Worm (Caenorhabditis elegans) whole organism, L3 larva: Measurements from ENCODE around the gene ncx-7.
"Not testable (repeated sequence)": the region's sequence is repeated elsewhere in the genome, so short reads cannot be mapped to it uniquely, and the experiment has no call there.

Experiments used
- ZK546.5 ChIP-seq: sonication (generic microtip); optimal IDR thresholded peaks from 2 replicates; lab custom pipeline; 2017; ENCODE audit warnings: missing biosample characterization, missing genetic modification characterization
- aly-2 ChIP-seq: fragments of 150-350 bp; optimal IDR thresholded peaks from 2 replicates; lab custom pipeline; 2014; ENCODE audit warnings: missing biosample characterization, missing genetic modification characterization
- ceh-28 ChIP-seq: fragments of 150-350 bp; optimal IDR thresholded peaks from 2 replicates; lab custom pipeline; 2014; ENCODE audit warnings: missing biosample characterization, missing genetic modification reagents, missing genetic modification characterization
- daf-12 ChIP-seq: fragments of 150-350 bp; optimal IDR thresholded peaks from 2 replicates; lab custom pipeline; 2014; ENCODE audit warnings: missing biosample characterization, missing genetic modification reagents, missing genetic modification characterization
- egl-27 ChIP-seq: sonication (generic microtip); optimal IDR thresholded peaks from 4 replicates; lab custom pipeline; 2017; ENCODE audit warnings: missing biosample characterization, missing genetic modification reagents, missing genetic modification characterization
- egl-5 ChIP-seq: fragments of 150-350 bp; optimal IDR thresholded peaks from 2 replicates; lab custom pipeline; 2017; ENCODE audit warnings: missing biosample characterization, missing genetic modification reagents, missing genetic modification characterization, inconsistent platforms
- elt-1 ChIP-seq: fragments of 150-350 bp; optimal IDR thresholded peaks from 2 replicates; lab custom pipeline; 2014; ENCODE audit warnings: missing biosample characterization, missing genetic modification characterization
- elt-2 ChIP-seq: sonication (generic microtip); optimal IDR thresholded peaks from 2 replicates; lab custom pipeline; 2016; ENCODE audit warnings: missing genetic modification reagents, mild to moderate bottlenecking, missing genetic modification characterization, missing compliant biosample characterization
- elt-3 ChIP-seq, 3 experiments: fragments of 150-350 bp in 1 of 3; sonication (generic microtip) in 2 of 3; optimal IDR thresholded peaks; 2 replicates in 2 of 3; 4 replicates in 1 of 3; lab custom pipeline; 2014 to 2017; ENCODE audit warnings: missing biosample characterization in 3 of 3, missing genetic modification characterization in 3 of 3
- eor-1 ChIP-seq, 2 experiments: fragments of 150-350 bp; optimal IDR thresholded peaks; 2 replicates each; lab custom pipeline; 2014 to 2018; ENCODE audit warnings: missing biosample characterization in 2 of 2, missing genetic modification characterization in 2 of 2
- fkh-10 ChIP-seq: sonication (generic microtip); optimal IDR thresholded peaks from 2 replicates; lab custom pipeline; 2017; ENCODE audit warnings: missing biosample characterization, missing genetic modification reagents, missing genetic modification characterization
- fkh-2 ChIP-seq: fragments of 150-350 bp; optimal IDR thresholded peaks from 2 replicates; lab custom pipeline; 2014; ENCODE audit warnings: missing biosample characterization, missing genetic modification reagents, missing genetic modification characterization
- fos-1 ChIP-seq: fragments of 150-350 bp; optimal IDR thresholded peaks from 2 replicates; lab custom pipeline; 2014; ENCODE audit warnings: missing biosample characterization, missing genetic modification characterization
- hmg-11 ChIP-seq: sonication (generic microtip); optimal IDR thresholded peaks from 2 replicates; lab custom pipeline; 2016; ENCODE audit warnings: missing genetic modification characterization, missing compliant biosample characterization
- jun-1 ChIP-seq: fragments of 150-350 bp; optimal IDR thresholded peaks from 2 replicates; lab custom pipeline; 2014; ENCODE audit warnings: missing biosample characterization, missing genetic modification reagents, missing genetic modification characterization
- lin-15B ChIP-seq: fragments of 150-350 bp; optimal IDR thresholded peaks from 2 replicates; lab custom pipeline; 2014; ENCODE audit warnings: missing biosample characterization, missing genetic modification characterization
- lin-39 ChIP-seq: fragments of 150-350 bp; optimal IDR thresholded peaks from 2 replicates; lab custom pipeline; 2018; ENCODE audit warnings: missing biosample characterization, missing genetic modification reagents, missing genetic modification characterization
- lsy-12 ChIP-seq: sonication (generic microtip); optimal IDR thresholded peaks from 2 replicates; lab custom pipeline; 2016; ENCODE audit warnings: mild to moderate bottlenecking, missing genetic modification characterization, missing compliant biosample characterization
- mdl-1 ChIP-seq: fragments of 150-350 bp; optimal IDR thresholded peaks from 2 replicates; lab custom pipeline; 2014; ENCODE audit warnings: missing biosample characterization, missing genetic modification characterization
- nfya-1 ChIP-seq: sonication (generic microtip); optimal IDR thresholded peaks from 2 replicates; lab custom pipeline; 2017; ENCODE audit warnings: missing genetic modification characterization, mild to moderate bottlenecking, missing compliant biosample characterization, antibody characterized with exemption, moderate library complexity; ENCODE audit not compliant: insufficient read depth
- nhr-11 ChIP-seq: fragments of 150-350 bp; optimal IDR thresholded peaks from 2 replicates; lab custom pipeline; 2014; ENCODE audit warnings: missing biosample characterization, missing genetic modification characterization
- nhr-12 ChIP-seq: fragments of 150-350 bp; optimal IDR thresholded peaks from 2 replicates; lab custom pipeline; 2014; ENCODE audit warnings: missing biosample characterization, missing genetic modification characterization
- nhr-23 ChIP-seq: fragments of 150-350 bp; optimal IDR thresholded peaks from 2 replicates; lab custom pipeline; 2014; ENCODE audit warnings: missing biosample characterization, missing genetic modification reagents, missing genetic modification characterization
- nhr-237 ChIP-seq: fragments of 150-350 bp; optimal IDR thresholded peaks from 2 replicates; lab custom pipeline; 2014; ENCODE audit warnings: missing biosample characterization, missing genetic modification characterization
- nhr-25 ChIP-seq: sonication (generic microtip); optimal IDR thresholded peaks from 2 replicates; lab custom pipeline; 2017; ENCODE audit warnings: missing biosample characterization, missing genetic modification characterization
- nhr-28 ChIP-seq: fragments of 150-350 bp; optimal IDR thresholded peaks from 2 replicates; lab custom pipeline; 2014; ENCODE audit warnings: missing biosample characterization, missing genetic modification characterization
- nhr-43 ChIP-seq: sonication (generic microtip); optimal IDR thresholded peaks from 2 replicates; lab custom pipeline; 2016; ENCODE audit warnings: mild to moderate bottlenecking, missing genetic modification characterization, missing compliant biosample characterization; ENCODE audit not compliant: poor library complexity, severe bottlenecking
- nhr-77 ChIP-seq: fragments of 150-350 bp; optimal IDR thresholded peaks from 2 replicates; lab custom pipeline; 2014; ENCODE audit warnings: missing biosample characterization, missing genetic modification characterization
- pha-4 ChIP-seq: fragments of 150-350 bp; optimal IDR thresholded peaks from 2 replicates; lab custom pipeline; 2014; ENCODE audit warnings: missing biosample characterization, missing genetic modification reagents, missing genetic modification characterization
- pqm-1 ChIP-seq: fragments of 150-350 bp; optimal IDR thresholded peaks from 2 replicates; lab custom pipeline; 2017; ENCODE audit warnings: missing biosample characterization, missing genetic modification characterization, inconsistent platforms
- sea-2 ChIP-seq: fragments of 150-350 bp; sonication (generic microtip); optimal IDR thresholded peaks from 4 replicates; lab custom pipeline; 2014; ENCODE audit warnings: missing biosample characterization, missing genetic modification reagents, missing genetic modification characterization
- skn-1 ChIP-seq: fragments of 150-350 bp; optimal IDR thresholded peaks from 2 replicates; lab custom pipeline; 2014; ENCODE audit warnings: missing biosample characterization, missing genetic modification characterization
- snpc-4 ChIP-seq: fragments of 150-350 bp; optimal IDR thresholded peaks from 2 replicates; lab custom pipeline; 2014; ENCODE audit warnings: missing biosample characterization, missing genetic modification characterization
- tbx-2 ChIP-seq: sonication (generic microtip); optimal IDR thresholded peaks from 2 replicates; lab custom pipeline; 2016; ENCODE audit warnings: mild to moderate bottlenecking, missing genetic modification characterization, missing compliant biosample characterization
- unc-39 ChIP-seq: sonication (generic microtip); optimal IDR thresholded peaks from 4 replicates; lab custom pipeline; 2017; ENCODE audit warnings: missing biosample characterization, missing genetic modification characterization
- unc-62 ChIP-seq: fragments of 150-350 bp; sonication (generic microtip); optimal IDR thresholded peaks from 4 replicates; lab custom pipeline; 2014; ENCODE audit warnings: missing biosample characterization, missing genetic modification reagents, missing genetic modification characterization
- zag-1 ChIP-seq: fragments of 150-350 bp; optimal IDR thresholded peaks from 2 replicates; lab custom pipeline; 2014; ENCODE audit warnings: missing biosample characterization, missing genetic modification characterization
- ztf-11 ChIP-seq: fragments of 150-350 bp; optimal IDR thresholded peaks from 2 replicates; lab custom pipeline; 2014; ENCODE audit warnings: missing biosample characterization, missing genetic modification characterization
- ztf-4 ChIP-seq: fragments of 150-350 bp; optimal IDR thresholded peaks from 2 replicates; lab custom pipeline; 2014; ENCODE audit warnings: missing biosample characterization, missing genetic modification characterization

The ncx-7 gene

DNA sequence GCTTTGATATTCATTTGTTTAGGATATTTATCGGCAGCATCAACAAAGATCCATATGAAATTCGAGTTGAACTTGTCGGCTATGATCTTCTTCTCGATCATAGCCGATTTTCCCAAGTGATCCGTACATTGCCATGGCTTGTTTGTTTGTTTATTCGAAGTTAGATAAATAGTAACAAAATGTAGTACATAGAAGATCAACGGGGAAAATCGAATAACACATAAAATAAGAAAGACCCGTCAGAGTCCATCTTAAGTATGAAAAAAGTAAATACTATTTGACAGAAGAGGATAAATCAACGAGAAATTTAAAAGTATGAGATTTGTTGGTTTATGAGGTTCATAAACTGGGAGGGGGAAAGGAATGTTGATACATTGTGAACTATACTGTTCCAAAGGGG is 37.4 kb downstream of the ncx-7 start, which contains the start of gene C07A9.5:
C07A9.5 (minus strand) TSS at position 101 of the 400 bp plus-strand sequence.
- TF ChIP-seq eor-1 (tag; optimal IDR thresholded peaks at IDR 0.05; lab: Kevin White, UChicago); nhr-237 (tag; lab: Kevin White, UChicago); nhr-77: not testable (repeated sequence)

- TF ChIP-seq eor-1 (tag; optimal IDR thresholded peaks at IDR 0.05; lab: Kevin White, UChicago); lin-39 (tag; lab: Kevin White, UChicago); nhr-12 (tag; lab: Kevin White, UChicago): not testable (repeated sequence)
- TF ChIP-seq, all 47 proteins: peak for 0; not testable (repeated sequence) for 47
Measured at ce11 chrIII:9681206-9681605, 38.9 kb downstream of the ncx-7 start, which contains the start of gene C07A9.13. C07A9.13 (minus strand) TSS chrIII:9681306.

- TF ChIP-seq unc-62 (GFP tag; lab: Kevin White, UChicago) (no peak), elt-3 (tag; optimal IDR thresholded peaks at IDR 0.05; lab: Kevin White, UChicago) (peak in 1 of 3 experiments; percentile 10)
Measured at ce11 chrIII:9678819-9679218, 41.3 kb downstream of the ncx-7 start, which contains the start of gene ugt-60. ugt-60 (minus strand) TSS chrIII:9679051.

DNA sequence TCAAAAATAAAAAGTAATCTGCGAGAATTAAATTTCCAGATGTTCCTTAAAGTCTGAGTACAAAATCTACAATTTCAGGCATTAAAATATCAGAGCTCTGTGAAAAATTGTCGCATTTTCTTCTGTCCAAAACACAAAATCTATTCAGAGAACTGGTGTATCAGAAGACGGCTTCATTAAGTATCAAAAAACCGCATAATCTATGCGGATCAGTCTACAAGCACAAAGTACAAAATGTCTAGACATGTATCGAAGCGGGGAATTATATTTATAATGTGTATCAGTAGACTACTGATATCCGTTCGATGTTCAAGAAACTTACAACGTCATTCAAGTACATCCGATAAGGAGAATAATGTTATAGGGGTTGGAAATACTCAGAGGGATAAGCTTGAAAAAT is 50.5 kb downstream of the ncx-7 start:
- TF ChIP-seq nhr-11 (tag; lab: Kevin White, UChicago) (no peak), ztf-11 (no peak), jun-1 (no peak), unc-39 (no peak), nfya-1 (no peak), skn-1 (tag; lab: Kevin White, UChicago) (no peak), elt-3 (tag; optimal IDR thresholded peaks at IDR 0.05; lab: Kevin White, UChicago) (no peak)

ce11 chrIII:9667591-9668265 is 52.4 kb downstream of the ncx-7 start, which contains the start of gene C07A9.9:
C07A9.9 (minus strand) TSS chrIII:9667641.
- TF ChIP-seq nhr-11 (tag; lab: Kevin White, UChicago) (no peak), lin-15B (peak; percentile 32), pha-4 (peak; percentile 70), skn-1 (tag; lab: Kevin White, UChicago) (no peak), ztf-4 (tag; lab: Kevin White, UChicago) (no peak), elt-3 (tag; optimal IDR thresholded peaks at IDR 0.05; lab: Kevin White, UChicago) (no peak), fkh-10 (peak; percentile 33), nhr-12 (tag; lab: Kevin White, UChicago) (no peak), egl-5 (peak; percentile 27), nhr-23 (tag; lab: Kevin White, UChicago) (peak; percentile 35), lin-39 (tag; lab: Kevin White, UChicago) (peak; percentile 97), snpc-4 (tag; lab: Kevin White, UChicago) (peak; percentile 53), lsy-12 (tag; lab: Kevin White, UChicago) (peak; percentile 26), elt-2 (peak; percentile 81), nfya-1 (peak; percentile 89), ceh-28 (tag; lab: Kevin White, UChicago) (peak; percentile 31), nhr-28 (tag; lab: Kevin White, UChicago) (no peak), nhr-25 (peak; percentile 65), egl-27 (tag; lab: Kevin White, UChicago) (peak; percentile 39), nhr-43 (tag; lab: Kevin White, UChicago) (peak; percentile 46), tbx-2 (peak; percentile 50), mdl-1 (peak; percentile 35), unc-39 (no peak), unc-62 (GFP tag; lab: Kevin White, UChicago) (peak; percentile 31), fkh-2 (tag; lab: Kevin White, UChicago) (no peak), ZK546.5 (no peak), zag-1 (tag; lab: Kevin White, UChicago) (no peak), nhr-237 (tag; lab: Kevin White, UChicago) (no peak), daf-12 (no peak), eor-1 (tag; optimal IDR thresholded peaks at IDR 0.05; lab: Kevin White, UChicago) (no peak), pqm-1 (tag; lab: Kevin White, UChicago) (peak; percentile 24), aly-2 (tag; lab: Kevin White, UChicago) (no peak), hmg-11 (tag; lab: Kevin White, UChicago) (peak; percentile 97), sea-2 (GFP tag; lab: Kevin White, UChicago) (no peak), jun-1 (peak; percentile 34), nhr-77 (no peak), elt-1 (peak; percentile 63), fos-1 (tag; lab: Kevin White, UChicago) (no peak)
